Worm (Caenorhabditis elegans): Measurements from ENCODE around the gene pqn-91.

DNA sequence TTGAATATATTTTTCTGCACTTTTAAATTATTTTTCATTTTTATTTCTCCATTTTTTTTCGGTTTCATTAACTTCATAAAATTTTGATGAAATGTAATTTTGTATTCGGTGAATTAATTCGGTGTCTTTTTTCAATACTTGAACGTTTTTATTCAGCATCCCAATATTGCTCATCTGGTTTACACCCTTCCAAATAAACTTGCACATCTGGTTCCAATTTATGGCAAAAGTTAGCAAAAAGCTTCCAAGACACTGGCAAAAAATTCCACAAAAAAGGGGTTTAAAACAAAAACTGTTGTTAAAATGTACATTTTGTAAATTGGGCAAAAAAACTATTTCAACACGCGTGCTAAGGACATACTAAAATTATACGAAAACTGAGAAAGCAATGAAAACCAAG is 11.5 kb upstream of the pqn-91 start:
- TF ChIP-seq ama-1 (optimal IDR thresholded peaks at IDR 0.05) (no peak), ama-1 (GFP tag; optimal IDR thresholded peaks at IDR 0.05) (no peak), mcd-1 (GFP tag; IDR thresholded peaks at IDR 0.05) (no peak), aptf-2 (GFP tag; conservative IDR thresholded peaks at IDR 0.05) (no peak)
